Worm (Caenorhabditis elegans) whole organism, young adult: ENCODE measurements around the gene ipla-1.

Experiments used
- B0261.1 ChIP-seq: sonication (generic microtip); optimal IDR thresholded peaks from 2 replicates; lab custom pipeline; 2016; ENCODE audit warnings: mild to moderate bottlenecking, missing genetic modification characterization, moderate library complexity, missing compliant biosample characterization
- C06A6.2 ChIP-seq: fragments of 200-800 bp; sonication (Bioruptor generic); conservative IDR thresholded peaks from 2 replicates; pipeline ENCODE4 v1.3.6; 2022; ENCODE audit warnings: missing genetic modification characterization, missing compliant biosample characterization
- C17E4.6 ChIP-seq: fragments of 200-800 bp; sonication (Bioruptor generic); IDR thresholded peaks from 2 replicates; pipeline ENCODE4 v1.3.6; 2022; ENCODE audit warnings: missing genetic modification reagents, missing genetic modification characterization, missing compliant biosample characterization
- F10E7.11 ChIP-seq: sonication (generic microtip); optimal IDR thresholded peaks from 2 replicates; lab custom pipeline; 2017; ENCODE audit warnings: mild to moderate bottlenecking, missing genetic modification characterization, moderate library complexity, missing compliant biosample characterization
- F23B12.7 ChIP-seq: sonication (generic microtip); optimal IDR thresholded peaks from 2 replicates; lab custom pipeline; 2017; ENCODE audit warnings: missing genetic modification characterization, mild to moderate bottlenecking, missing compliant biosample characterization, antibody characterized with exemption, moderate library complexity; ENCODE audit not compliant: insufficient read depth
- F37B4.10 ChIP-seq: fragments of 200-800 bp; sonication (Bioruptor generic); IDR thresholded peaks from 2 replicates; pipeline ENCODE4 v1.3.6; 2022; ENCODE audit warnings: missing genetic modification characterization, missing compliant biosample characterization
- F49E8.2 ChIP-seq: sonication (generic microtip); optimal IDR thresholded peaks from 3 replicates; lab custom pipeline; 2017; ENCODE audit warnings: missing genetic modification characterization, mild to moderate bottlenecking, missing compliant biosample characterization, antibody characterized with exemption, moderate library complexity; ENCODE audit not compliant: insufficient read depth
- F52B5.7 ChIP-seq: sonication (generic microtip); optimal IDR thresholded peaks from 2 replicates; lab custom pipeline; 2016; ENCODE audit warnings: mild to moderate bottlenecking, missing genetic modification characterization, missing compliant biosample characterization
- F55B11.4 ChIP-seq: sonication (generic microtip); optimal IDR thresholded peaks from 2 replicates; lab custom pipeline; 2016; ENCODE audit warnings: missing compliant biosample characterization, missing genetic modification characterization, borderline replicate concordance; ENCODE audit not compliant: insufficient read depth
- F57A8.1 ChIP-seq: fragments of 200-800 bp; sonication (Bioruptor generic); optimal IDR thresholded peaks from 2 replicates; lab custom pipeline; 2018; ENCODE audit warnings: mild to moderate bottlenecking, missing genetic modification characterization, moderate library complexity, missing compliant biosample characterization
- K11D2.4 ChIP-seq: fragments of 200-800 bp; sonication (Bioruptor generic); IDR thresholded peaks from 2 replicates; pipeline ENCODE4 v1.3.6; 2022; ENCODE audit warnings: missing genetic modification reagents, missing genetic modification characterization, missing compliant biosample characterization
- K12H6.12 ChIP-seq: fragments of 200-800 bp; sonication (Bioruptor generic); optimal IDR thresholded peaks from 2 replicates; lab custom pipeline; 2018; ENCODE audit warnings: mild to moderate bottlenecking, missing genetic modification characterization, missing compliant biosample characterization
- T07F8.4 ChIP-seq: sonication (generic microtip); optimal IDR thresholded peaks from 2 replicates; lab custom pipeline; 2016; ENCODE audit warnings: mild to moderate bottlenecking, missing genetic modification characterization, moderate library complexity, missing compliant biosample characterization
- Y53F4B.3 ChIP-seq: fragments of 200-800 bp; sonication (Bioruptor generic); IDR thresholded peaks from 2 replicates; pipeline ENCODE4 v1.3.6; 2022; ENCODE audit warnings: missing genetic modification reagents, missing genetic modification characterization, missing compliant biosample characterization
- Y53G8AR.9 ChIP-seq: fragments of 200-800 bp; sonication (Bioruptor generic); conservative IDR thresholded peaks from 2 replicates; pipeline ENCODE4 v1.3.6; 2022; ENCODE audit warnings: missing genetic modification reagents, missing genetic modification characterization, missing compliant biosample characterization
- Y79H2A.3 ChIP-seq: fragments of 200-800 bp; sonication (Bioruptor generic); conservative IDR thresholded peaks from 2 replicates; pipeline ENCODE4 v1.3.6; 2022; ENCODE audit warnings: missing genetic modification reagents, missing genetic modification characterization, missing compliant biosample characterization
- ZK185.1 ChIP-seq: sonication (generic microtip); optimal IDR thresholded peaks from 2 replicates; lab custom pipeline; 2016; ENCODE audit warnings: mild to moderate bottlenecking, missing genetic modification characterization, missing compliant biosample characterization; ENCODE audit not compliant: poor library complexity, severe bottlenecking
- athp-1 ChIP-seq: sonication (generic microtip); optimal IDR thresholded peaks from 2 replicates; lab custom pipeline; 2017; ENCODE audit warnings: mild to moderate bottlenecking, missing genetic modification characterization, missing compliant biosample characterization
- attf-5 ChIP-seq: fragments of 200-800 bp; sonication (Bioruptor generic); optimal IDR thresholded peaks from 2 replicates; lab custom pipeline; 2018; ENCODE audit warnings: mild to moderate bottlenecking, missing genetic modification characterization, missing compliant biosample characterization
- attf-6 ChIP-seq: fragments of 200-800 bp; sonication (Bioruptor generic); IDR thresholded peaks from 2 replicates; pipeline ENCODE4 v1.3.6; 2022; ENCODE audit warnings: missing genetic modification reagents, missing genetic modification characterization, missing compliant biosample characterization
- cebp-2 ChIP-seq: fragments of 200-800 bp; sonication (Bioruptor generic); IDR thresholded peaks from 2 replicates; pipeline ENCODE4 v1.3.6; 2022; ENCODE audit warnings: missing genetic modification characterization, missing compliant biosample characterization
- ceh-27 ChIP-seq: fragments of 200-800 bp; sonication (Bioruptor generic); optimal IDR thresholded peaks from 2 replicates; lab custom pipeline; 2018; ENCODE audit warnings: mild to moderate bottlenecking, missing genetic modification characterization, moderate library complexity, missing compliant biosample characterization
- ceh-79 ChIP-seq: sonication (generic microtip); optimal IDR thresholded peaks from 2 replicates; lab custom pipeline; 2017; ENCODE audit warnings: mild to moderate bottlenecking, missing genetic modification characterization, missing compliant biosample characterization
- ceh-91 ChIP-seq: fragments of 200-800 bp; sonication (Bioruptor generic); IDR thresholded peaks from 2 replicates; pipeline ENCODE4 v1.3.6; 2022; ENCODE audit warnings: missing genetic modification reagents, missing genetic modification characterization, missing compliant biosample characterization
- chd-7 ChIP-seq: sonication (generic microtip); optimal IDR thresholded peaks from 2 replicates; lab custom pipeline; 2016; ENCODE audit warnings: mild to moderate bottlenecking, missing genetic modification characterization, moderate library complexity, missing compliant biosample characterization
- die-1 ChIP-seq: sonication (generic microtip); optimal IDR thresholded peaks from 2 replicates; lab custom pipeline; 2016; ENCODE audit warnings: missing genotype, mild to moderate bottlenecking, missing genetic modification characterization, missing compliant biosample characterization
- dpff-1 ChIP-seq: sonication (generic microtip); optimal IDR thresholded peaks from 2 replicates; lab custom pipeline; 2017; ENCODE audit warnings: mild to moderate bottlenecking, missing genetic modification characterization, missing compliant biosample characterization
- efl-1 ChIP-seq: fragments of 150-350 bp; optimal IDR thresholded peaks from 2 replicates; lab custom pipeline; 2014; ENCODE audit warnings: missing biosample characterization, missing genetic modification reagents, missing genetic modification characterization
- egl-18 ChIP-seq: fragments of 200-800 bp; sonication (Bioruptor generic); IDR thresholded peaks from 2 replicates; pipeline ENCODE4 v1.3.6; 2022; ENCODE audit warnings: missing genetic modification reagents, missing genetic modification characterization, missing compliant biosample characterization
- egl-44 ChIP-seq: fragments of 200-800 bp; sonication (Bioruptor generic); IDR thresholded peaks from 2 replicates; pipeline ENCODE4 v1.3.6; 2022; ENCODE audit warnings: missing genetic modification reagents, missing genetic modification characterization, missing compliant biosample characterization
- hlh-12 ChIP-seq: sonication (generic microtip); optimal IDR thresholded peaks from 2 replicates; lab custom pipeline; 2016; ENCODE audit warnings: missing genetic modification characterization, missing compliant biosample characterization
- lin-26 ChIP-seq: fragments of 200-800 bp; sonication (Bioruptor generic); IDR thresholded peaks from 2 replicates; pipeline ENCODE4 v1.3.6; 2022; ENCODE audit warnings: missing genetic modification reagents, missing genetic modification characterization, missing compliant biosample characterization
- lin-35 ChIP-seq, 3 experiments: fragments of 150-350 bp in 2 of 3; sonication (generic microtip) in 1 of 3; optimal IDR thresholded peaks; 2 replicates each; lab custom pipeline; 2014 to 2018; ENCODE audit warnings: missing biosample characterization in 3 of 3, missing genetic modification characterization in 3 of 3, missing genetic modification reagents in 3 of 3
- lin-40 ChIP-seq: sonication (generic microtip); optimal IDR thresholded peaks from 2 replicates; lab custom pipeline; 2016; ENCODE audit warnings: missing genetic modification characterization, mild to moderate bottlenecking, missing compliant biosample characterization, missing genotype, missing genetic modification reagents
- lsy-27 ChIP-seq: sonication (generic microtip); optimal IDR thresholded peaks from 2 replicates; lab custom pipeline; 2017; ENCODE audit warnings: missing genetic modification characterization, mild to moderate bottlenecking, missing compliant biosample characterization, antibody characterized with exemption, missing genotype, borderline replicate concordance; ENCODE audit not compliant: insufficient read depth
- madf-6 ChIP-seq: fragments of 200-800 bp; sonication (Bioruptor generic); IDR thresholded peaks from 2 replicates; pipeline ENCODE4 v1.3.6; 2022; ENCODE audit warnings: missing genetic modification reagents, missing genetic modification characterization, missing compliant biosample characterization
- nfya-1 ChIP-seq: sonication (generic microtip); optimal IDR thresholded peaks from 2 replicates; lab custom pipeline; 2017; ENCODE audit warnings: antibody characterized with exemption, missing compliant biosample characterization, missing genetic modification characterization, borderline replicate concordance; ENCODE audit not compliant: insufficient read depth
- nfya-2 ChIP-seq: fragments of 200-800 bp; sonication (Bioruptor generic); IDR thresholded peaks from 2 replicates; pipeline ENCODE4 v1.3.6; 2022; ENCODE audit warnings: missing genetic modification reagents, missing genetic modification characterization, missing compliant biosample characterization
- nhr-120 ChIP-seq: fragments of 200-800 bp; sonication (Bioruptor generic); IDR thresholded peaks from 2 replicates; pipeline ENCODE4 v1.3.6; 2022; ENCODE audit warnings: missing genetic modification characterization, missing compliant biosample characterization
- nhr-27 ChIP-seq: fragments of 200-800 bp; sonication (Bioruptor generic); optimal IDR thresholded peaks from 2 replicates; lab custom pipeline; 2018; ENCODE audit warnings: mild to moderate bottlenecking, missing genetic modification characterization, moderate library complexity, missing compliant biosample characterization
- nhr-90 ChIP-seq: sonication (generic microtip); optimal IDR thresholded peaks from 2 replicates; lab custom pipeline; 2016; ENCODE audit warnings: missing genotype, mild to moderate bottlenecking, missing genetic modification characterization, missing compliant biosample characterization
- pha-4 ChIP-seq: fragments of 150-350 bp; sonication (generic microtip); optimal IDR thresholded peaks from 2 replicates; lab custom pipeline; 2014; ENCODE audit warnings: missing biosample characterization, missing genetic modification reagents, missing genetic modification characterization
- snpc-1.3 ChIP-seq: sonication (generic microtip); optimal IDR thresholded peaks from 2 replicates; lab custom pipeline; 2017; ENCODE audit warnings: missing genetic modification characterization, mild to moderate bottlenecking, missing compliant biosample characterization, antibody characterized with exemption, moderate library complexity, missing genotype, missing genetic modification reagents; ENCODE audit not compliant: insufficient read depth
- snpc-4 ChIP-seq, 5 experiments: fragments of 150-350 bp in 1 of 5; sonication (generic microtip) in 4 of 5; optimal IDR thresholded peaks; 2 replicates each; lab custom pipeline; 2014 to 2018; ENCODE audit warnings: missing genetic modification characterization in 5 of 5, missing biosample characterization in 3 of 5, antibody characterized with exemption in 2 of 5, mild to moderate bottlenecking in 2 of 5, missing compliant biosample characterization in 2 of 5, missing genotype in 2 of 5, moderate library complexity in 2 of 5, missing genetic modification reagents in 1 of 5
- sptf-2 ChIP-seq: fragments of 200-800 bp; sonication (Bioruptor generic); optimal IDR thresholded peaks from 2 replicates; lab custom pipeline; 2018; ENCODE audit warnings: mild to moderate bottlenecking, missing genetic modification characterization, missing compliant biosample characterization
- zim-3 ChIP-seq: sonication (generic microtip); optimal IDR thresholded peaks from 2 replicates; lab custom pipeline; 2017; ENCODE audit warnings: mild to moderate bottlenecking, missing genetic modification characterization, moderate library complexity, missing compliant biosample characterization
- ztf-18 ChIP-seq: sonication (generic microtip); optimal IDR thresholded peaks from 2 replicates; lab custom pipeline; 2016; ENCODE audit warnings: missing genotype, mild to moderate bottlenecking, missing genetic modification characterization, missing compliant biosample characterization
- ztf-22 ChIP-seq: fragments of 200-800 bp; sonication (Bioruptor generic); optimal IDR thresholded peaks from 2 replicates; lab custom pipeline; 2018; ENCODE audit warnings: mild to moderate bottlenecking, missing genetic modification characterization, moderate library complexity, missing compliant biosample characterization

The ipla-1 gene

ce11 chrII:4604680-4605079 lies 3.5 kb upstream of the ipla-1 start (continued):
- TF ChIP-seq snpc-4 (GFP tag; optimal IDR thresholded peaks at IDR 0.05; lab: Kevin White, UChicago) (no peak), snpc-4 (tag; optimal IDR thresholded peaks at IDR 0.05; lab: Kevin White, UChicago) (no peak), attf-5 (GFP tag; lab: Kevin White, UChicago) (no peak), ceh-91 (GFP tag; lab: Robert Waterston, UW) (peak; percentile 83), egl-44 (GFP tag; lab: Robert Waterston, UW) (no peak), lin-26 (no peak), nhr-90 (no peak), Y53F4B.3 (no peak), sptf-2 (GFP tag; lab: Kevin White, UChicago) (no peak), efl-1 (GFP tag; lab: Kevin White, UChicago) (peak; percentile 42), dpff-1 (tag; lab: Kevin White, UChicago) (no peak), lin-35 (GFP tag; optimal IDR thresholded peaks at IDR 0.05; lab: Kevin White, UChicago) (no peak), egl-18 (GFP tag; lab: Robert Waterston, UW) (no peak), cebp-2 (GFP tag; lab: Robert Waterston, UW) (no peak), F55B11.4 (tag; lab: Kevin White, UChicago) (no peak), ZK185.1 (no peak), B0261.1 (tag; lab: Kevin White, UChicago) (no peak), ceh-27 (GFP tag; lab: Kevin White, UChicago) (no peak), attf-6 (GFP tag; lab: Robert Waterston, UW) (no peak), athp-1 (peak; percentile 74), K12H6.12 (tag; lab: Kevin White, UChicago) (no peak), ceh-79 (no peak), K11D2.4 (no peak), F49E8.2 (peak; percentile 46), F37B4.10 (no peak), madf-6 (peak; percentile 98), F57A8.1 (GFP tag; lab: Kevin White, UChicago) (no peak), T07F8.4 (tag; lab: Kevin White, UChicago) (no peak), nfya-2 (GFP tag; lab: Robert Waterston, UW) (no peak), nhr-120 (GFP tag; lab: Robert Waterston, UW) (no peak), ztf-22 (GFP tag; lab: Kevin White, UChicago) (no peak), nfya-1 (tag; lab: Kevin White, UChicago) (no peak), nhr-27 (tag; lab: Kevin White, UChicago) (no peak), die-1 (no peak), F10E7.11 (tag; lab: Kevin White, UChicago) (no peak), lin-40 (tag; lab: Kevin White, UChicago) (no peak), Y53G8AR.9 (GFP tag; lab: Robert Waterston, UW) (no peak), lsy-27 (no peak), zim-3 (tag; lab: Kevin White, UChicago) (no peak), snpc-1.3 (tag; lab: Kevin White, UChicago) (no peak), C17E4.6 (no peak), ztf-18 (tag; lab: Kevin White, UChicago) (no peak), Y79H2A.3 (GFP tag; lab: Robert Waterston, UW) (no peak), C06A6.2 (GFP tag; lab: Robert Waterston, UW) (no peak), F23B12.7 (no peak), pha-4 (tag; lab: Kevin White, UChicago) (no peak), F52B5.7 (tag; lab: Kevin White, UChicago) (no peak), chd-7 (tag; lab: Kevin White, UChicago) (no peak), hlh-12 (tag; lab: Kevin White, UChicago) (no peak)
